Worm (Caenorhabditis elegans): ENCODE measurements around the gene C54G10.1.

- TF ChIP-seq ama-1 (optimal IDR thresholded peaks at IDR 0.05) (no peak), C38D4.7 (GFP tag; optimal IDR thresholded peaks at IDR 0.05) (no peak), nhr-11 (tag; optimal IDR thresholded peaks at IDR 0.05) (no peak), ceh-18 (tag; optimal IDR thresholded peaks at IDR 0.05) (no peak), unc-86 (tag; optimal IDR thresholded peaks at IDR 0.05) (no peak), pha-2 (tag; optimal IDR thresholded peaks at IDR 0.05) (no peak), eyg-1 (tag; optimal IDR thresholded peaks at IDR 0.05) (no peak), tbx-2 (tag; optimal IDR thresholded peaks at IDR 0.05) (no peak), K09A11.1 (tag; optimal IDR thresholded peaks at IDR 0.05; ENCODE audit: insufficient read depth) (no peak)
Measured at ce11 chrV:14642016-14642415, 1.1 kb downstream of the C54G10.1 start.
